Worm (Caenorhabditis elegans) whole organism, L2 larva: ENCODE results near the gene R13D11.3.

ENCODE experiments used
- C34F6.9 ChIP-seq: fragments of 150-350 bp; optimal IDR thresholded peaks from 2 replicates; lab custom pipeline; 2014; ENCODE audit warnings: missing biosample characterization, missing genetic modification characterization
- R02D3.7 ChIP-seq: fragments of 150-350 bp; optimal IDR thresholded peaks from 2 replicates; lab custom pipeline; 2014; ENCODE audit warnings: missing biosample characterization, missing genetic modification characterization
- ZK546.5 ChIP-seq: sonication (generic microtip); optimal IDR thresholded peaks from 2 replicates; lab custom pipeline; 2017; ENCODE audit warnings: missing biosample characterization, missing genetic modification characterization
- aly-2 ChIP-seq: fragments of 150-350 bp; optimal IDR thresholded peaks from 2 replicates; lab custom pipeline; 2014; ENCODE audit warnings: missing biosample characterization, missing genetic modification characterization
- ama-1 ChIP-seq: fragments of 150-350 bp; optimal IDR thresholded peaks from 2 replicates; lab custom pipeline; 2018; ENCODE audit warnings: inconsistent platforms
- blmp-1 ChIP-seq: sonication (generic microtip); optimal IDR thresholded peaks from 2 replicates; lab custom pipeline; 2017; ENCODE audit warnings: missing genetic modification characterization, mild to moderate bottlenecking, missing compliant biosample characterization, antibody characterized with exemption, moderate library complexity; ENCODE audit not compliant: insufficient read depth
- ceh-16 ChIP-seq: fragments of 150-350 bp; optimal IDR thresholded peaks from 2 replicates; lab custom pipeline; 2014; ENCODE audit warnings: missing biosample characterization, missing genetic modification characterization
- ceh-82 ChIP-seq: fragments of 150-350 bp; optimal IDR thresholded peaks from 2 replicates; lab custom pipeline; 2014; ENCODE audit warnings: missing biosample characterization, missing genetic modification characterization
- egl-27 ChIP-seq: sonication (generic microtip); optimal IDR thresholded peaks from 3 replicates; lab custom pipeline; 2017; ENCODE audit warnings: missing biosample characterization, missing genetic modification reagents, missing genetic modification characterization
- elt-1 ChIP-seq: fragments of 150-350 bp; optimal IDR thresholded peaks from 2 replicates; lab custom pipeline; 2014; ENCODE audit warnings: missing biosample characterization, missing genetic modification characterization
- lin-11 ChIP-seq: fragments of 150-350 bp; sonication (generic microtip); optimal IDR thresholded peaks from 2 replicates; lab custom pipeline; 2014; ENCODE audit warnings: missing biosample characterization, missing genetic modification characterization, inconsistent platforms, mixed read lengths
- lin-13 ChIP-seq: fragments of 150-350 bp; optimal IDR thresholded peaks from 2 replicates; lab custom pipeline; 2014; ENCODE audit warnings: missing biosample characterization, missing genetic modification reagents, missing genetic modification characterization
- lin-39 ChIP-seq: fragments of 150-350 bp; optimal IDR thresholded peaks from 2 replicates; lab custom pipeline; 2014; ENCODE audit warnings: missing biosample characterization, missing genetic modification reagents, missing genetic modification characterization
- lsy-2 ChIP-seq, 2 experiments: fragments of 150-350 bp in 1 of 2; sonication (generic microtip) in 1 of 2; optimal IDR thresholded peaks; 2 replicates each; lab custom pipeline; 2014 to 2017; ENCODE audit warnings: missing biosample characterization in 2 of 2, missing genetic modification characterization in 2 of 2
- mbf-1 ChIP-seq: sonication (generic microtip); optimal IDR thresholded peaks from 2 replicates; lab custom pipeline; 2017; ENCODE audit warnings: missing biosample characterization, missing genetic modification characterization
- nhr-10 ChIP-seq: sonication (generic microtip); optimal IDR thresholded peaks from 2 replicates; lab custom pipeline; 2017; ENCODE audit warnings: missing biosample characterization, missing genetic modification characterization
- nhr-12 ChIP-seq: fragments of 150-350 bp; optimal IDR thresholded peaks from 2 replicates; lab custom pipeline; 2014; ENCODE audit warnings: missing biosample characterization, missing genetic modification characterization
- nhr-129 ChIP-seq: fragments of 150-350 bp; optimal IDR thresholded peaks from 2 replicates; lab custom pipeline; 2014; ENCODE audit warnings: missing biosample characterization, missing genetic modification characterization
- nhr-21 ChIP-seq: fragments of 150-350 bp; optimal IDR thresholded peaks from 2 replicates; lab custom pipeline; 2014; ENCODE audit warnings: missing biosample characterization, missing genetic modification characterization
- nhr-237 ChIP-seq: fragments of 150-350 bp; optimal IDR thresholded peaks from 2 replicates; lab custom pipeline; 2014; ENCODE audit warnings: missing biosample characterization, missing genetic modification characterization
- nhr-25 ChIP-seq: fragments of 150-350 bp; sonication (generic microtip); optimal IDR thresholded peaks from 3 replicates; lab custom pipeline; 2014; ENCODE audit warnings: missing biosample characterization, missing genetic modification characterization
- nhr-6 ChIP-seq: fragments of 150-350 bp; optimal IDR thresholded peaks from 2 replicates; lab custom pipeline; 2014; ENCODE audit warnings: missing biosample characterization, missing genetic modification characterization
- nhr-77 ChIP-seq: fragments of 150-350 bp; optimal IDR thresholded peaks from 2 replicates; lab custom pipeline; 2014; ENCODE audit warnings: missing biosample characterization, missing genetic modification characterization
- peb-1 ChIP-seq: fragments of 150-350 bp; optimal IDR thresholded peaks from 2 replicates; lab custom pipeline; 2014; ENCODE audit warnings: missing biosample characterization, missing genetic modification characterization
- sem-4 ChIP-seq: fragments of 150-350 bp; optimal IDR thresholded peaks from 2 replicates; lab custom pipeline; 2014; ENCODE audit warnings: missing biosample characterization, missing genetic modification reagents, missing genetic modification characterization
- skn-1 ChIP-seq: sonication (generic microtip); optimal IDR thresholded peaks from 2 replicates; lab custom pipeline; 2017; ENCODE audit warnings: missing biosample characterization, missing genetic modification characterization
- sma-3 ChIP-seq: sonication (generic microtip); optimal IDR thresholded peaks from 2 replicates; lab custom pipeline; 2016; ENCODE audit warnings: missing genetic modification reagents, missing genetic modification characterization, missing compliant biosample characterization
- sma-9 ChIP-seq, 2 experiments: fragments of 150-350 bp in 1 of 2; sonication (generic microtip) in 1 of 2; optimal IDR thresholded peaks; 2 replicates each; lab custom pipeline; 2014 to 2016; ENCODE audit warnings: missing genetic modification characterization in 2 of 2, mild to moderate bottlenecking in 1 of 2, missing biosample characterization in 1 of 2, missing compliant biosample characterization in 1 of 2, missing genetic modification reagents in 1 of 2, moderate library complexity in 1 of 2
- snpc-4 ChIP-seq: fragments of 150-350 bp; optimal IDR thresholded peaks from 2 replicates; lab custom pipeline; 2014; ENCODE audit warnings: missing biosample characterization, missing genetic modification characterization
- unc-39 ChIP-seq: fragments of 150-350 bp; optimal IDR thresholded peaks from 2 replicates; lab custom pipeline; 2014; ENCODE audit warnings: missing biosample characterization, missing genetic modification characterization
- unc-55 ChIP-seq: fragments of 150-350 bp; sonication (generic microtip); optimal IDR thresholded peaks from 3 replicates; lab custom pipeline; 2014; ENCODE audit warnings: missing biosample characterization, missing genetic modification reagents, missing genetic modification characterization
- zag-1 ChIP-seq: fragments of 150-350 bp; optimal IDR thresholded peaks from 2 replicates; lab custom pipeline; 2014; ENCODE audit warnings: missing biosample characterization, missing genetic modification characterization
- ztf-1 ChIP-seq: fragments of 200-800 bp; sonication (Bioruptor generic); conservative IDR thresholded peaks from 2 replicates; pipeline ENCODE4 v1.3.6; 2022; ENCODE audit warnings: missing genetic modification characterization, missing compliant biosample characterization
- ztf-11 ChIP-seq: sonication (generic microtip); optimal IDR thresholded peaks from 2 replicates; lab custom pipeline; 2017; ENCODE audit warnings: missing biosample characterization, missing genetic modification characterization
- ztf-4 ChIP-seq: fragments of 150-350 bp; optimal IDR thresholded peaks from 2 replicates; lab custom pipeline; 2014; ENCODE audit warnings: missing biosample characterization, missing genetic modification characterization

R13D11.3 gene

DNA sequence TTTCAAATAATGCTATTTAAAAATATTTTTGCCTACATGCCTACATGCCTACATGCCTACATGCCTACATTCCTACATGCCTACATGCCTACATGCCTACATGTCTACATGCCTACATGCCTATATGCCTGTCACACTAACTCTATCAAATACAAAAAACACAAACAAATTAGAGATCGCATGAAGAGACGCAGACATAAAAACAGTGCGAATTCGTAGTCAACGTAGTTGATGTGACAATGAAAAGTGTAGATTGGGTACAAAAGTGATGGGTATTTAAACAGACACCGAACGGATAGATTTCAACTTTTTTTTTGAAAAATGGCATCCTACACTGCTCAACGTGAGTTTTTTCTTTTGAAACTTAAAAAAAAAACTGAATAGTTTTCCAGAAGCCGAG lies 37.5 kb upstream of the R13D11.3 start, which contains the start of gene R09E12.9:
Gene R09E12.9, plus strand, starts transcription at position 316 of the 400 bp plus-strand sequence.
- TF ChIP-seq ceh-82: no peak
- TF ChIP-seq unc-39 (tag; lab: Kevin White, UChicago): no peak
- no peak for TF ChIP-seq ztf-4
- TF ChIP-seq lin-39 (tag; lab: Kevin White, UChicago): no peak
- peak in 1 of 2 experiments; percentile 26 for TF ChIP-seq lsy-2 (tag; optimal IDR thresholded peaks at IDR 0.05; lab: Kevin White, UChicago)
- TF ChIP-seq lin-13 (GFP tag; lab: Kevin White, UChicago): no peak
- TF ChIP-seq ztf-1: no peak
- no peak for TF ChIP-seq nhr-12 (tag; lab: Kevin White, UChicago)
- TF ChIP-seq R02D3.7 (tag; lab: Kevin White, UChicago): no peak
- TF ChIP-seq elt-1 (tag; lab: Kevin White, UChicago): no peak
- no peak for TF ChIP-seq snpc-4 (tag; lab: Kevin White, UChicago)
- no peak for TF ChIP-seq egl-27
- peak; percentile 15 for TF ChIP-seq nhr-237 (tag; lab: Kevin White, UChicago)
- peak; percentile 10 for TF ChIP-seq nhr-25 (tag; lab: Kevin White, UChicago)
- no peak for TF ChIP-seq ceh-16 (tag; lab: Kevin White, UChicago)
- TF ChIP-seq mbf-1 (tag; lab: Kevin White, UChicago): no peak
- no peak for TF ChIP-seq peb-1 (tag; lab: Kevin White, UChicago)
- peak; percentile 24 for TF ChIP-seq nhr-21 (tag; lab: Kevin White, UChicago)
- TF ChIP-seq sma-3 (GFP tag; lab: Kevin White, UChicago): peak; percentile 0
- TF ChIP-seq skn-1 (tag; lab: Kevin White, UChicago): no peak
- TF ChIP-seq zag-1 (tag; lab: Kevin White, UChicago): no peak
- peak; percentile 95 for TF ChIP-seq nhr-77 (tag; lab: Kevin White, UChicago)

DNA sequence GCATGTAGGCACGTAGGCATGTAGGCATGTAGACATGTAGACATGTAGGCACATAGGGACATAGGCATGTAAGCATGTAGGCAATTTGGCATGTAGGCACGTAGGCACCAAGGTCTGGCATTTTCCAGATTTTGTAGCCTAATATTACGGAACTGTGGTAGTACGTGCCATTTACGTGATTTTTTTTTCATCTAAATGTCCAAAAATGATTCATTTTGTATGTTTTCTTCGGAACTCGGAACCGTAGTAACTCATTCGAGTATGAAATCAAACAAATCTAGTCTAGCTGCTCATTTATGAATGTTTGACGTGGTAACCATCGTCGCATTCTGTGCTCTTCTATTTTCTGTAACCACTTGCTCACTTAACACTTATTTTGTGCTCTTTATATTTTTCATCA lies 36.5 kb upstream of the R13D11.3 start, which contains the start of gene srbc-59:
Gene srbc-59, plus strand, starts transcription at position 301 of the 400 bp plus-strand sequence.
- TF ChIP-seq lin-11 (tag; lab: Kevin White, UChicago) (no peak), sma-9 (GFP tag; optimal IDR thresholded peaks at IDR 0.05; lab: Kevin White, UChicago) (no peak), sma-9 (tag; optimal IDR thresholded peaks at IDR 0.05; lab: Kevin White, UChicago) (no peak), lsy-2 (tag; optimal IDR thresholded peaks at IDR 0.05; lab: Kevin White, UChicago) (no peak), aly-2 (tag; lab: Kevin White, UChicago) (no peak), ztf-1 (no peak), unc-55 (GFP tag; lab: Kevin White, UChicago) (no peak), elt-1 (tag; lab: Kevin White, UChicago) (no peak), ama-1 (lab: Kevin White, UChicago) (no peak)

- TF ChIP-seq sma-9 (GFP tag; optimal IDR thresholded peaks at IDR 0.05; lab: Kevin White, UChicago) (no peak), sma-9 (tag; optimal IDR thresholded peaks at IDR 0.05; lab: Kevin White, UChicago) (no peak), lsy-2 (tag; optimal IDR thresholded peaks at IDR 0.05; lab: Kevin White, UChicago) (no peak), nhr-129 (tag; lab: Kevin White, UChicago) (no peak), nhr-77 (tag; lab: Kevin White, UChicago) (no peak), skn-1 (tag; lab: Kevin White, UChicago) (no peak), elt-1 (tag; lab: Kevin White, UChicago) (no peak), unc-39 (tag; lab: Kevin White, UChicago) (no peak), zag-1 (tag; lab: Kevin White, UChicago) (no peak), sem-4 (tag; lab: Kevin White, UChicago) (no peak), ceh-16 (tag; lab: Kevin White, UChicago) (no peak), lin-39 (tag; lab: Kevin White, UChicago) (no peak)
These were observed 34.8 kb upstream of the R13D11.3 start, which contains the start of gene srbc-60 for ce11 chrV:779999-780398. Gene srbc-60, plus strand, starts transcription at chrV:780299.

DNA sequence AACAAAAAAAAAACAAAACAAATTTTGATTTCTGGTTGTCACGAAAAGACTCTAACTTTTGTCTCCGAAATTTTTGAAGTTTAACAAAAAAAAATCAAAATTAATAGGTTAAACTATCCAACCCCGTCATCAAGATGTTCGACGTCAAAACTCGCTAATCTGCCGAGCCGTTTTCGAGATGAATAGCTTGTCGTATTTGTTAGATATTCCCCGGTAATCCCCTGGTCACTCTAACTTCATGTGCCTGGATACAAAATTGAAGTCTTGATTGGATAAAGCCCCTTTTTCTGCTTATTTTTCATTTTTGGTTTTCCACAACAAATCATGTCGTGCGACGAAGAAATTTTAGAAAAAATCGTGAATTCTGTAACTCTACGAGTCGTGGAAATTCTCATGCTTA lies 32.4 kb upstream of the R13D11.3 start, which contains the start of gene srab-16:
Gene srab-16, plus strand, starts transcription at position 301 of the 400 bp plus-strand sequence.
- TF ChIP-seq nhr-10 (tag; lab: Kevin White, UChicago) (no peak), ztf-4 (no peak), nhr-129 (tag; lab: Kevin White, UChicago) (no peak), nhr-77 (tag; lab: Kevin White, UChicago) (no peak), blmp-1 (tag; lab: Kevin White, UChicago) (no peak), peb-1 (tag; lab: Kevin White, UChicago) (no peak), zag-1 (tag; lab: Kevin White, UChicago) (no peak), C34F6.9 (tag; lab: Kevin White, UChicago) (no peak), lin-13 (GFP tag; lab: Kevin White, UChicago) (no peak), nhr-6 (tag; lab: Kevin White, UChicago) (no peak), ama-1 (lab: Kevin White, UChicago) (no peak), ztf-11 (tag; lab: Kevin White, UChicago) (no peak), ztf-1 (no peak), elt-1 (tag; lab: Kevin White, UChicago) (no peak), skn-1 (tag; lab: Kevin White, UChicago) (no peak), ceh-82 (no peak), ZK546.5 (tag; lab: Kevin White, UChicago) (no peak), snpc-4 (tag; lab: Kevin White, UChicago) (no peak)
